Worm (Caenorhabditis elegans) whole organism, early embryonic: ENCODE measurements around the gene ZC239.6.

Experiments
- flt-1 ChIP-seq: fragments of 200-800 bp; sonication (Bioruptor generic); IDR thresholded peaks from 2 replicates; pipeline ENCODE4 v1.3.6; 2022; ENCODE audit warnings: missing genetic modification characterization, missing compliant biosample characterization
- scrt-1 ChIP-seq: fragments of 200-800 bp; sonication (Bioruptor generic); IDR thresholded peaks from 2 replicates; pipeline ENCODE4 v1.3.6; 2022; ENCODE audit warnings: missing genetic modification characterization, missing compliant biosample characterization

ce11 chrII:3248043-3248718, 38.8 kb downstream of the ZC239.6 start, which contains the start of the genes fbxc-50 and C17F4.2:
- TF ChIP-seq scrt-1 (GFP tag; lab: Robert Waterston, UW) (no peak), flt-1 (GFP tag; lab: Robert Waterston, UW) (no peak)
